Fruit fly (Drosophila melanogaster) whole organism, prepupa: ENCODE data around the gene CG32266.

Experiments used
- Blimp-1 ChIP-seq: fragments of 200-800 bp; sonication (Bioruptor generic); optimal IDR thresholded peaks from 3 replicates; lab custom pipeline; 2017; ENCODE audit warnings: missing biosample characterization, missing genetic modification characterization, mild to moderate bottlenecking, moderate library complexity, missing genetic modification reagents
- CG10631 ChIP-seq: fragments of 200-800 bp; sonication (Bioruptor generic); optimal IDR thresholded peaks from 2 replicates; lab custom pipeline; 2016; ENCODE audit warnings: missing biosample characterization, missing genetic modification characterization
- CG10669 ChIP-seq: fragments of 200-800 bp; sonication (Bioruptor generic); optimal IDR thresholded peaks from 3 replicates; lab custom pipeline; 2018; ENCODE audit warnings: missing biosample characterization, mild to moderate bottlenecking, missing genetic modification characterization, moderate library complexity
- CG11294 ChIP-seq: fragments of 200-800 bp; sonication (Bioruptor generic); IDR thresholded peaks from 2 replicates; pipeline ENCODE4 v1.3.6; 2022; ENCODE audit warnings: missing biosample characterization, missing genetic modification characterization
- CG11762 ChIP-seq: fragments of 200-800 bp; sonication (Bioruptor generic); optimal IDR thresholded peaks from 3 replicates; lab custom pipeline; 2016; ENCODE audit warnings: missing biosample characterization, missing genetic modification characterization; ENCODE audit not compliant: insufficient read depth
- CG16779 ChIP-seq: fragments of 200-800 bp; sonication (Bioruptor generic); optimal IDR thresholded peaks from 3 replicates; lab custom pipeline; 2017; ENCODE audit warnings: missing biosample characterization, mild to moderate bottlenecking, missing genetic modification characterization
- CG3032 ChIP-seq: fragments of 200-800 bp; optimal IDR thresholded peaks from 2 replicates; lab custom pipeline; 2019; ENCODE audit warnings: missing biosample characterization, mild to moderate bottlenecking, missing genetic modification characterization, moderate library complexity
- CG31627 ChIP-seq: fragments of 200-800 bp; sonication (Bioruptor generic); optimal IDR thresholded peaks from 3 replicates; lab custom pipeline; 2016; ENCODE audit warnings: missing biosample characterization, missing genetic modification characterization
- CG34406 ChIP-seq: fragments of 200-800 bp; sonication (Bioruptor generic); optimal IDR thresholded peaks from 3 replicates; lab custom pipeline; 2016; ENCODE audit warnings: missing biosample characterization, missing genetic modification characterization
- CG3919 ChIP-seq: fragments of 200-800 bp; sonication (Bioruptor generic); optimal IDR thresholded peaks from 3 replicates; lab custom pipeline; 2016; ENCODE audit warnings: missing biosample characterization, missing genetic modification characterization
- CG4318 ChIP-seq: fragments of 200-800 bp; sonication (Bioruptor generic); optimal IDR thresholded peaks from 3 replicates; lab custom pipeline; 2017; ENCODE audit warnings: missing biosample characterization, mild to moderate bottlenecking, missing genetic modification characterization
- CG6163 ChIP-seq: fragments of 200-800 bp; sonication (Bioruptor generic); IDR thresholded peaks from 3 replicates; pipeline ENCODE4 v1.3.6; 2022; ENCODE audit warnings: missing biosample characterization, missing genetic modification characterization
- CG6792 ChIP-seq: fragments of 200-800 bp; sonication (Bioruptor generic); optimal IDR thresholded peaks from 3 replicates; lab custom pipeline; 2016; ENCODE audit warnings: missing biosample characterization, missing genetic modification characterization
- CG6808 ChIP-seq: fragments of 200-800 bp; sonication (Bioruptor generic); optimal IDR thresholded peaks from 3 replicates; lab custom pipeline; 2017; ENCODE audit warnings: missing biosample characterization, missing genetic modification characterization, mild to moderate bottlenecking, moderate library complexity, missing genetic modification reagents
- CG6854 ChIP-seq: fragments of 200-800 bp; sonication (Bioruptor generic); optimal IDR thresholded peaks from 2 replicates; lab custom pipeline; 2017; ENCODE audit warnings: missing biosample characterization, mild to moderate bottlenecking, missing genetic modification characterization
- CG8119 ChIP-seq: fragments of 200-800 bp; sonication (Bioruptor generic); IDR thresholded peaks from 3 replicates; pipeline ENCODE4 v1.3.6; 2022; ENCODE audit warnings: missing biosample characterization, missing genetic modification characterization
- CG8319 ChIP-seq: fragments of 200-800 bp; sonication (Bioruptor generic); optimal IDR thresholded peaks from 3 replicates; lab custom pipeline; 2016; ENCODE audit warnings: missing biosample characterization, missing genetic modification characterization
- CG8632 ChIP-seq: fragments of 200-800 bp; sonication (Bioruptor generic); optimal IDR thresholded peaks from 3 replicates; lab custom pipeline; 2016; ENCODE audit warnings: missing biosample characterization, missing genetic modification characterization
- CG9139 ChIP-seq: fragments of 200-800 bp; sonication (Bioruptor generic); optimal IDR thresholded peaks from 3 replicates; lab custom pipeline; 2017; ENCODE audit warnings: missing biosample characterization, mild to moderate bottlenecking, missing genetic modification characterization
- Eip78C ChIP-seq: fragments of 200-800 bp; sonication (Bioruptor generic); peaks from one replicate; lab custom pipeline; 2016; ENCODE audit warnings: missing biosample characterization, missing genetic modification characterization
- Ets21C ChIP-seq: fragments of 200-800 bp; sonication (Bioruptor generic); optimal IDR thresholded peaks from 3 replicates; lab custom pipeline; 2016; ENCODE audit warnings: missing biosample characterization, missing genetic modification characterization
- Ets96B ChIP-seq: fragments of 200-800 bp; optimal IDR thresholded peaks from 2 replicates; lab custom pipeline; 2019; ENCODE audit warnings: missing biosample characterization, mild to moderate bottlenecking, missing genetic modification characterization, moderate library complexity
- Hr4 ChIP-seq: fragments of 200-800 bp; sonication (Bioruptor generic); optimal IDR thresholded peaks from 3 replicates; lab custom pipeline; 2016; ENCODE audit warnings: missing biosample characterization, missing genetic modification characterization
- Lpt ChIP-seq: fragments of 200-800 bp; sonication (Bioruptor generic); optimal IDR thresholded peaks from 3 replicates; lab custom pipeline; 2016; ENCODE audit warnings: missing biosample characterization, missing genetic modification characterization
- Met ChIP-seq: fragments of 200-800 bp; sonication (Bioruptor generic); optimal IDR thresholded peaks from 3 replicates; lab custom pipeline; 2016; ENCODE audit warnings: missing biosample characterization, missing genetic modification characterization
- OdsH ChIP-seq: fragments of 200-800 bp; sonication (Bioruptor generic); optimal IDR thresholded peaks from 3 replicates; lab custom pipeline; 2016; ENCODE audit warnings: missing biosample characterization, missing genetic modification characterization
- Smox ChIP-seq: fragments of 200-800 bp; sonication (Bioruptor generic); optimal IDR thresholded peaks from 3 replicates; lab custom pipeline; 2016; ENCODE audit warnings: missing biosample characterization, missing genetic modification characterization
- Sox14 ChIP-seq: fragments of 200-800 bp; sonication (Bioruptor generic); optimal IDR thresholded peaks from 3 replicates; lab custom pipeline; 2016; ENCODE audit warnings: missing biosample characterization, missing genetic modification characterization
- achi ChIP-seq: fragments of 200-800 bp; sonication (Bioruptor generic); optimal IDR thresholded peaks from 3 replicates; lab custom pipeline; 2016; ENCODE audit warnings: missing biosample characterization, missing genetic modification characterization
- dsx ChIP-seq: fragments of 200-800 bp; optimal IDR thresholded peaks from 3 replicates; lab custom pipeline; 2019; ENCODE audit warnings: missing biosample characterization, mild to moderate bottlenecking, missing genetic modification characterization, moderate library complexity; ENCODE audit not compliant: poor library complexity, severe bottlenecking
- esn ChIP-seq: fragments of 200-800 bp; sonication (Bioruptor generic); optimal IDR thresholded peaks from 2 replicates; lab custom pipeline; 2016; ENCODE audit warnings: missing biosample characterization, mild to moderate bottlenecking, missing genetic modification characterization, moderate library complexity
- fd59A ChIP-seq: fragments of 200-800 bp; sonication (Bioruptor generic); optimal IDR thresholded peaks from 2 replicates; lab custom pipeline; 2017; ENCODE audit warnings: missing biosample characterization, mild to moderate bottlenecking, missing genetic modification characterization, missing genetic modification reagents
- fd85E ChIP-seq: fragments of 200-800 bp; sonication (Bioruptor generic); optimal IDR thresholded peaks from 3 replicates; lab custom pipeline; 2016; ENCODE audit warnings: missing biosample characterization, missing genetic modification characterization
- fkh ChIP-seq: fragments of 200-800 bp; sonication (Bioruptor generic); optimal IDR thresholded peaks from 3 replicates; lab custom pipeline; 2017; ENCODE audit warnings: missing biosample characterization, mild to moderate bottlenecking, missing genetic modification characterization, moderate library complexity
- net ChIP-seq: fragments of 200-800 bp; sonication (Bioruptor generic); optimal IDR thresholded peaks from 3 replicates; lab custom pipeline; 2016; ENCODE audit warnings: missing biosample characterization, missing genetic modification characterization
- pdm3 ChIP-seq: fragments of 200-800 bp; sonication (Bioruptor generic); optimal IDR thresholded peaks from 3 replicates; lab custom pipeline; 2016; ENCODE audit warnings: missing biosample characterization, missing genetic modification characterization
- salr ChIP-seq, 2 experiments: fragments of 200-800 bp; sonication (Bioruptor generic); optimal IDR thresholded peaks; 3 replicates each; lab custom pipeline; 2016 to 2018; ENCODE audit warnings: missing biosample characterization in 2 of 2, missing genetic modification characterization in 2 of 2, mild to moderate bottlenecking in 1 of 2
- spab ChIP-seq: fragments of 200-800 bp; sonication (Bioruptor generic); optimal IDR thresholded peaks from 2 replicates; lab custom pipeline; 2017; ENCODE audit warnings: missing biosample characterization, mild to moderate bottlenecking, missing genetic modification characterization, missing genetic modification reagents
- ss ChIP-seq, 2 experiments: fragments of 200-800 bp; sonication (Bioruptor generic); optimal IDR thresholded peaks; 2 replicates in 1 of 2; 3 replicates in 1 of 2; lab custom pipeline; 2017 to 2018; ENCODE audit warnings: mild to moderate bottlenecking in 2 of 2, missing biosample characterization in 2 of 2, missing genetic modification characterization in 2 of 2, moderate library complexity in 1 of 2
- svp ChIP-seq: fragments of 200-800 bp; sonication (Bioruptor generic); peaks from one replicate; lab custom pipeline; 2016; ENCODE audit warnings: missing biosample characterization, missing genetic modification characterization
- topi ChIP-seq: fragments of 200-800 bp; sonication (Bioruptor generic); optimal IDR thresholded peaks from 3 replicates; lab custom pipeline; 2016; ENCODE audit warnings: missing biosample characterization, missing genetic modification characterization
- vri ChIP-seq: fragments of 200-800 bp; sonication (Bioruptor generic); optimal IDR thresholded peaks from 3 replicates; lab custom pipeline; 2016; ENCODE audit warnings: missing biosample characterization, mild to moderate bottlenecking, missing genetic modification characterization

The CG32266 gene

dm6 chr3L:3814010-3814833, 23.6 kb downstream of the CG32266 start, which contains the start of gene Scsalpha1 (continued):
- TF ChIP-seq pdm3 (GFP tag; lab: Kevin White, UChicago) (no peak), topi (GFP tag; lab: Kevin White, UChicago) (peak; percentile 10), CG8632 (GFP tag; lab: Kevin White, UChicago) (no peak), fd85E (GFP tag; lab: Kevin White, UChicago) (no peak), Met (GFP tag; lab: Kevin White, UChicago) (no peak), CG6792 (peak; percentile 38), achi (GFP tag; lab: Kevin White, UChicago) (no peak), CG8119 (GFP tag; lab: Robert Waterston, UW) (peak; percentile 71), Eip78C (peak; percentile 88), Smox (GFP tag; lab: Kevin White, UChicago) (no peak), fd59A (GFP tag; lab: Kevin White, UChicago) (no peak), CG10631 (no peak)

dm6 chr3L:3816254-3816653, 25.6 kb downstream of the CG32266 start, which contains the start of gene Acp63F:
TSS of gene Acp63F (minus strand) at chr3L:3816354.
- TF ChIP-seq Ets21C (GFP tag; lab: Kevin White, UChicago) = no peak
- no peak for TF ChIP-seq fd85E (GFP tag; lab: Kevin White, UChicago)
- TF ChIP-seq Hr4 (GFP tag; lab: Kevin White, UChicago) = no peak
- no peak for TF ChIP-seq Ets96B (tag; lab: Kevin White, UChicago)
- no peak for TF ChIP-seq CG10669
- TF ChIP-seq CG6792 = no peak
- no peak for TF ChIP-seq svp
- TF ChIP-seq CG9139 (GFP tag; lab: Kevin White, UChicago) = no peak
- TF ChIP-seq CG16779 (tag; lab: Kevin White, UChicago) = no peak
- no peak for TF ChIP-seq fkh (GFP tag; lab: Kevin White, UChicago)
- TF ChIP-seq CG31627 (GFP tag; lab: Kevin White, UChicago) = no peak

dm6 chr3L:3816772-3817483, 26.3 kb downstream of the CG32266 start:
- peak; percentile 82 for TF ChIP-seq Eip78C
- peak; percentile 41 for TF ChIP-seq Ets96B (tag; lab: Kevin White, UChicago)
- TF ChIP-seq Ets21C (GFP tag; lab: Kevin White, UChicago) = no peak
- TF ChIP-seq fkh (GFP tag; lab: Kevin White, UChicago) = peak; percentile 59
- TF ChIP-seq ss (GFP tag; optimal IDR thresholded peaks at IDR 0.05; lab: Kevin White, UChicago) = peak; percentile 89
- no peak for TF ChIP-seq CG4318 (GFP tag; lab: Kevin White, UChicago)
- TF ChIP-seq dsx = peak; percentile 34
- no peak; the same call in 2 of the 3 replicates for TF ChIP-seq CG6163
- TF ChIP-seq CG11762 = peak; percentile 43
- TF ChIP-seq CG11294 (GFP tag; lab: Robert Waterston, UW) = no peak
- TF ChIP-seq CG3032 (tag; lab: Kevin White, UChicago) = peak; percentile 8
- TF ChIP-seq CG10631 = no peak
- peak; percentile 82 for TF ChIP-seq CG6854 (GFP tag; lab: Kevin White, UChicago)
- peak; percentile 69 for TF ChIP-seq spab (GFP tag; lab: Kevin White, UChicago)
- TF ChIP-seq svp = peak; percentile 98
- peak; percentile 81 for TF ChIP-seq CG6808 (GFP tag; lab: Kevin White, UChicago)
- peak; percentile 13 for TF ChIP-seq Sox14 (GFP tag; lab: Kevin White, UChicago)
- TF ChIP-seq CG10669 = peak; percentile 50
- TF ChIP-seq topi (GFP tag; lab: Kevin White, UChicago) = peak; percentile 22
- TF ChIP-seq CG16779 (tag; lab: Kevin White, UChicago) = peak; percentile 74
- TF ChIP-seq CG9139 (GFP tag; lab: Kevin White, UChicago) = peak; percentile 85
- peak in 1 of 2 experiments; percentile 34 for TF ChIP-seq salr (GFP tag; optimal IDR thresholded peaks at IDR 0.05; lab: Kevin White, UChicago)
- no peak for TF ChIP-seq pdm3 (GFP tag; lab: Kevin White, UChicago)
- TF ChIP-seq CG34406 = no peak
- TF ChIP-seq CG3919 (GFP tag; lab: Kevin White, UChicago) = peak; percentile 40
- TF ChIP-seq CG8119 (GFP tag; lab: Robert Waterston, UW) = peak; percentile 42; the same call in 1 of the 3 replicates
- peak; percentile 9 for TF ChIP-seq CG8319
- TF ChIP-seq esn (GFP tag; lab: Kevin White, UChicago) = peak; percentile 14
- TF ChIP-seq OdsH (GFP tag; lab: Kevin White, UChicago) = no peak
- TF ChIP-seq vri (GFP tag; lab: Kevin White, UChicago) = peak; percentile 55
- TF ChIP-seq Blimp-1 (GFP tag; lab: Kevin White, UChicago) = peak; percentile 16
- peak; percentile 52 for TF ChIP-seq net (GFP tag; lab: Kevin White, UChicago)
- no peak for TF ChIP-seq Lpt (GFP tag; lab: Kevin White, UChicago)
